Fruit fly (Drosophila melanogaster): ENCODE results near the gene sfl.

Gene sfl

dm6 chr3L:6488405-6488804 is 7.1 kb upstream of the sfl start, which contains the start of the genes CG10147 and Bulli (continued):
- TF ChIP-seq CG7786 (GFP tag; optimal IDR thresholded peaks at IDR 0.05) (peak; percentile 92), knrl (GFP tag; IDR thresholded peaks at IDR 0.05; ENCODE audit: partially characterized antibody) (peak; percentile 98), NFAT (GFP tag; IDR thresholded peaks at IDR 0.05) (peak; percentile 99), CG6765 (GFP tag; optimal IDR thresholded peaks at IDR 0.05) (peak; percentile 90), gfzf (GFP tag; optimal IDR thresholded peaks at IDR 0.05) (peak; percentile 21), otp (GFP tag; IDR thresholded peaks at IDR 0.05) (peak; percentile 96), bigmax (GFP tag; optimal IDR thresholded peaks at IDR 0.05) (peak; percentile 60), odd (GFP tag; optimal IDR thresholded peaks at IDR 0.05) (peak; percentile 88), tx (GFP tag; optimal IDR thresholded peaks at IDR 0.05) (peak; percentile 94), Dll (GFP tag; IDR thresholded peaks at IDR 0.05; ENCODE audit: partially characterized antibody) (peak; percentile 98), gcm2 (GFP tag; optimal IDR thresholded peaks at IDR 0.05) (peak; percentile 91), caup (GFP tag; optimal IDR thresholded peaks at IDR 0.05; ENCODE audit: severe bottlenecking) (peak; percentile 96), Ssrp (tag; optimal IDR thresholded peaks at IDR 0.05) (peak; percentile 98), CG1602 (GFP tag; optimal IDR thresholded peaks at IDR 0.05) (peak; percentile 99), CG10274 (GFP tag; optimal IDR thresholded peaks at IDR 0.05) (peak; percentile 81), Sox102F (GFP tag; optimal IDR thresholded peaks at IDR 0.05) (peak; percentile 98), tna (GFP tag; IDR thresholded peaks at IDR 0.05; ENCODE audit: partially characterized antibody) (peak; percentile 84), GATAe (GFP tag; conservative IDR thresholded peaks at IDR 0.05) (peak; percentile 98), CG7963 (GFP tag; IDR thresholded peaks at IDR 0.05; ENCODE audit: partially characterized antibody) (peak; percentile 86), Optix (GFP tag; IDR thresholded peaks at IDR 0.05) (peak; percentile 96), stc (GFP tag; IDR thresholded peaks at IDR 0.05) (peak; percentile 93), Blimp-1 (GFP tag; optimal IDR thresholded peaks at IDR 0.05) (peak; percentile 96), CG6683 (GFP tag; optimal IDR thresholded peaks at IDR 0.05) (peak; percentile 89), oc (tag; optimal IDR thresholded peaks at IDR 0.05) (peak; percentile 96), CoRest (tag; optimal IDR thresholded peaks at IDR 0.05) (peak; percentile 98), CG4360 (GFP tag; IDR thresholded peaks at IDR 0.05) (peak; percentile 71), pzg (GFP tag; optimal IDR thresholded peaks at IDR 0.05) (peak; percentile 76), Mrtf (GFP tag; IDR thresholded peaks at IDR 0.05) (peak; percentile 97), pho (GFP tag; optimal IDR thresholded peaks at IDR 0.05) (peak; percentile 95), CG34376 (GFP tag; optimal IDR thresholded peaks at IDR 0.05) (peak; percentile 93), CG4820 (GFP tag; optimal IDR thresholded peaks at IDR 0.05) (peak; percentile 98), CG9876 (GFP tag; optimal IDR thresholded peaks at IDR 0.05) (peak; percentile 88), Elba2 (GFP tag; optimal IDR thresholded peaks at IDR 0.05) (peak; percentile 90), CG16813 (GFP tag; IDR thresholded peaks at IDR 0.05; ENCODE audit: partially characterized antibody) (peak; percentile 97), CG13624 (GFP tag; optimal IDR thresholded peaks at IDR 0.05) (peak; percentile 93), az2 (GFP tag; optimal IDR thresholded peaks at IDR 0.05) (peak; percentile 98), CG30431 (GFP tag; optimal IDR thresholded peaks at IDR 0.05) (peak; percentile 96), ken (GFP tag; IDR thresholded peaks at IDR 0.05) (peak; percentile 98), tap (tag; optimal IDR thresholded peaks at IDR 0.05) (peak; percentile 94), Med (GFP tag) (peak; percentile 99), Oli (tag; optimal IDR thresholded peaks at IDR 0.05) (peak; percentile 96), onecut (GFP tag; IDR thresholded peaks at IDR 0.05) (peak; percentile 85), NC2α (GFP tag; optimal IDR thresholded peaks at IDR 0.05) (peak; percentile 71), wdn (GFP tag; IDR thresholded peaks at IDR 0.05) (peak; percentile 92), danr (GFP tag; IDR thresholded peaks at IDR 0.05) (peak; percentile 97), NK7.1 (GFP tag; optimal IDR thresholded peaks at IDR 0.05) (peak; percentile 79), CG13287 (GFP tag; IDR thresholded peaks at IDR 0.05; ENCODE audit: partially characterized antibody) (peak; percentile 96), ham (GFP tag; IDR thresholded peaks at IDR 0.05) (peak; percentile 94), CG10543 (GFP tag; optimal IDR thresholded peaks at IDR 0.05) (peak; percentile 94), so (GFP tag; IDR thresholded peaks at IDR 0.05) (peak; percentile 92)
